Fruit fly (Drosophila melanogaster): ENCODE measurements around the gene snu.

DNA sequence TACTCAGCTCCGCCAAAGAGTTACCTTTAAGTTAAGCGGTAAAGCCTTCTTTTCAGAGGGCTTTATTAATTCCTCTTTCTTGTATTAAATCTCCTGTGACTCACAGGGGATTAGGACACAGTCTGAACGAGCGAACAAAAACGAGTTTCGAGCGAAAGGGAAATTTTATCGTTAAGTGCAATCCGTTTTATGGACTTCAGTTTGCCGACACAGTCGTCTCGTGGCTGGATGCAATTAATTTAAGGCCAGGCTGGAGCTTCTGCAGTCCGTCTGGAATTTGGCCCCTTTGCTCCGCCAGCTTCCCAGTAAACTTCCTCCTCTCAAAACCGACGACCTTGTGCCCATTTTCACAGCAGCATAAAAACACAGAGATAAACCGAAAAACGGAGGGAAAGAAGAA lies 4.7 kb downstream of the snu start:
- no peak for TF ChIP-seq CTCF (optimal IDR thresholded peaks at IDR 0.05)
- TF ChIP-seq CG8478 (optimal IDR thresholded peaks at IDR 0.05) = no peak

Measured in S2 (cell line).